Worm (Caenorhabditis elegans): ENCODE data around the gene K04C2.2.

Gene K04C2.2

DNA sequence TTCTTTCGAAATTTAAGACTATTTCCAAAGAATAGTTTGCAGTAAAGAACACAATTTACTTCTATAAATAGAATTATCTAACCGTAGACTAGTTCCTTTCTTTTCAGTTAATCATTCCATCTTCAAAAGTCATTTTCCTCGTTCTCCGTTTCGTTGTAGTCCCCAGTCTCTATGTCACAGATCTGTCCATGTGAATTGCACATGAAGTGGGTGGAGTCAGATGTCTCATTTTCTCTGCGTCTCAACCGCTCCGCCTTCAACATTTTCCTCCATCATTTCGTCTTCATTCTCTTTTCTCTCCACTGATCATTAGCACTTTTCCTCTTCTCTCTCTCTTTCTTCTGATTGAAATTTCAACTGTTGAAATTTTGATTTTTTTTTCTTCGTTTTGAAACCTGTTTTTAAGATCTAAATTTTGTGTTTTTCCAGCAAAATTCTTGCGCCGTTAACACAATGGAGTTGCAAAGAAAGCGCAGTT lies 8.1 kb downstream of the K04C2.2 start, which contains the start of gene T07E3.4:
T07E3.4 (plus strand) TSS at position 428 of the 478 bp plus-strand sequence.
- TF ChIP-seq lin-11 (tag; optimal IDR thresholded peaks at IDR 0.05) (no peak), nhr-21 (tag; optimal IDR thresholded peaks at IDR 0.05) (peak; percentile 90), alr-1 (tag; optimal IDR thresholded peaks at IDR 0.05) (no peak), ama-1 (optimal IDR thresholded peaks at IDR 0.05) (peak; percentile 84), ztf-11 (tag; optimal IDR thresholded peaks at IDR 0.05) (no peak), fos-1 (tag; optimal IDR thresholded peaks at IDR 0.05) (peak; percentile 58), nhr-12 (tag; optimal IDR thresholded peaks at IDR 0.05) (no peak), nhr-23 (tag; optimal IDR thresholded peaks at IDR 0.05) (no peak), sma-9 (GFP tag; optimal IDR thresholded peaks at IDR 0.05) (peak; percentile 98), sma-9 (tag; optimal IDR thresholded peaks at IDR 0.05) (no peak), dmd-4 (tag; optimal IDR thresholded peaks at IDR 0.05) (no peak), blmp-1 (tag; optimal IDR thresholded peaks at IDR 0.05; ENCODE audit: insufficient read depth) (peak; percentile 66), nhr-6 (tag; optimal IDR thresholded peaks at IDR 0.05) (peak; percentile 87), nhr-237 (tag; optimal IDR thresholded peaks at IDR 0.05) (no peak), egl-27 (tag; optimal IDR thresholded peaks at IDR 0.05) (peak; percentile 96), gmeb-1 (tag; optimal IDR thresholded peaks at IDR 0.05) (peak; percentile 68), sma-3 (GFP tag; optimal IDR thresholded peaks at IDR 0.05) (peak; percentile 95), nhr-25 (tag; optimal IDR thresholded peaks at IDR 0.05) (peak; percentile 90), nhr-77 (tag; optimal IDR thresholded peaks at IDR 0.05) (no peak), ZK546.5 (tag; optimal IDR thresholded peaks at IDR 0.05) (no peak), mbf-1 (tag; optimal IDR thresholded peaks at IDR 0.05) (no peak), mab-5 (tag; optimal IDR thresholded peaks at IDR 0.05) (peak; percentile 21), ceh-82 (tag; optimal IDR thresholded peaks at IDR 0.05) (no peak), ztf-4 (tag; optimal IDR thresholded peaks at IDR 0.05) (peak; percentile 83), crh-2 (tag; optimal IDR thresholded peaks at IDR 0.05) (peak; percentile 91), Y55F3AM.14 (GFP tag; optimal IDR thresholded peaks at IDR 0.05) (no peak), zag-1 (tag; optimal IDR thresholded peaks at IDR 0.05) (no peak), nhr-129 (tag; optimal IDR thresholded peaks at IDR 0.05) (peak; percentile 86), unc-55 (GFP tag; optimal IDR thresholded peaks at IDR 0.05) (peak; percentile 61), F13H6.1 (tag; optimal IDR thresholded peaks at IDR 0.05) (peak; percentile 83), mdl-1 (tag; optimal IDR thresholded peaks at IDR 0.05) (no peak), C34F6.9 (tag; optimal IDR thresholded peaks at IDR 0.05) (peak; percentile 94), skn-1 (tag; optimal IDR thresholded peaks at IDR 0.05) (no peak), sem-4 (tag; optimal IDR thresholded peaks at IDR 0.05) (peak; percentile 79), snpc-4 (tag; optimal IDR thresholded peaks at IDR 0.05) (no peak), nhr-10 (tag; optimal IDR thresholded peaks at IDR 0.05) (no peak), R02D3.7 (tag; optimal IDR thresholded peaks at IDR 0.05) (no peak), peb-1 (tag; optimal IDR thresholded peaks at IDR 0.05) (no peak), lin-39 (tag; optimal IDR thresholded peaks at IDR 0.05) (peak; percentile 27), lsy-2 (tag; optimal IDR thresholded peaks at IDR 0.05) (peak; percentile 40 to 86), unc-39 (tag; optimal IDR thresholded peaks at IDR 0.05) (no peak), nhr-11 (tag; optimal IDR thresholded peaks at IDR 0.05) (no peak), ztf-1 (GFP tag; conservative IDR thresholded peaks at IDR 0.05) (no peak), unc-62 (GFP tag; optimal IDR thresholded peaks at IDR 0.05) (no peak), elt-3 (tag; optimal IDR thresholded peaks at IDR 0.05) (no peak), ceh-16 (tag; optimal IDR thresholded peaks at IDR 0.05) (no peak), lin-13 (GFP tag; optimal IDR thresholded peaks at IDR 0.05) (peak; percentile 47), elt-1 (tag; optimal IDR thresholded peaks at IDR 0.05) (no peak), aly-2 (tag; optimal IDR thresholded peaks at IDR 0.05) (no peak)

Measured in whole organism, L2 larva.